Fruit fly (Drosophila melanogaster) whole organism, embryonic: Measurements from ENCODE around the gene CG34348.

ENCODE experiments used
- CG10209 ChIP-seq: fragments of 200-800 bp; sonication (Bioruptor generic); optimal IDR thresholded peaks from 3 replicates; lab custom pipeline; 2017; ENCODE audit warnings: missing biosample characterization, mild to moderate bottlenecking, missing genetic modification characterization, missing genetic modification reagents
- CG10565 ChIP-seq: fragments of 200-800 bp; sonication (Bioruptor generic); optimal IDR thresholded peaks from 3 replicates; lab custom pipeline; 2016; ENCODE audit warnings: missing biosample characterization, mild to moderate bottlenecking, missing genetic modification characterization
- CG11695 ChIP-seq: fragments of 200-800 bp; sonication (Bioruptor generic); IDR thresholded peaks from 3 replicates; pipeline ENCODE4 v1.3.6; 2022; ENCODE audit warnings: missing biosample characterization, missing genetic modification characterization
- CG14014 ChIP-seq: fragments of 200-800 bp; sonication (Bioruptor generic); IDR thresholded peaks from 2 replicates; pipeline ENCODE4 v1.3.6; 2022; ENCODE audit warnings: missing biosample characterization, missing genetic modification characterization
- CG15073 ChIP-seq: fragments of 200-800 bp; sonication (Bioruptor generic); optimal IDR thresholded peaks from 2 replicates; lab custom pipeline; 2016; ENCODE audit warnings: missing biosample characterization, missing genetic modification characterization
- CG15514 ChIP-seq: fragments of 200-800 bp; sonication (Bioruptor generic); optimal IDR thresholded peaks from 3 replicates; lab custom pipeline; 2017; ENCODE audit warnings: missing biosample characterization, missing genetic modification characterization, mild to moderate bottlenecking, moderate library complexity, missing genetic modification reagents
- CG15601 ChIP-seq: fragments of 200-800 bp; sonication (Bioruptor generic); optimal IDR thresholded peaks from 3 replicates; lab custom pipeline; 2019; ENCODE audit warnings: missing biosample characterization, mild to moderate bottlenecking, missing genetic modification characterization, moderate library complexity
- CG1602 ChIP-seq: fragments of 200-800 bp; sonication (Bioruptor generic); optimal IDR thresholded peaks from 3 replicates; lab custom pipeline; 2016; ENCODE audit warnings: missing biosample characterization, missing genetic modification characterization
- CG17328 ChIP-seq: fragments of 200-800 bp; sonication (Bioruptor generic); IDR thresholded peaks from 2 replicates; pipeline ENCODE4 v1.3.6; 2022; ENCODE audit warnings: missing biosample characterization, missing genetic modification characterization
- CG33213 ChIP-seq: fragments of 200-800 bp; sonication (Bioruptor generic); optimal IDR thresholded peaks from 3 replicates; lab custom pipeline; 2016; ENCODE audit warnings: missing biosample characterization, missing genetic modification characterization
- CG3726 ChIP-seq: fragments of 200-800 bp; sonication (Bioruptor generic); IDR thresholded peaks from 3 replicates; pipeline ENCODE4, ENCODE4 v1.3.6; 2022; ENCODE audit warnings: missing biosample characterization, missing genetic modification characterization
- CG3838 ChIP-seq: fragments of 200-800 bp; sonication (Bioruptor generic); optimal IDR thresholded peaks from 3 replicates; lab custom pipeline; 2016; ENCODE audit warnings: missing biosample characterization, missing genetic modification characterization
- CG4404 ChIP-seq: fragments of 200-800 bp; sonication (Bioruptor generic); IDR thresholded peaks from 2 replicates; pipeline ENCODE4 v1.3.6; 2022; ENCODE audit warnings: missing biosample characterization, missing genetic modification characterization
- CG4820 ChIP-seq: fragments of 200-800 bp; sonication (Bioruptor generic); optimal IDR thresholded peaks from 3 replicates; lab custom pipeline; 2016; ENCODE audit warnings: missing biosample characterization, missing genetic modification characterization
- CG6791 ChIP-seq: fragments of 200-800 bp; sonication (Bioruptor generic); IDR thresholded peaks from 3 replicates; pipeline ENCODE4 v1.3.6; 2022; ENCODE audit warnings: missing biosample characterization, missing genetic modification characterization; ENCODE audit not compliant: partially characterized antibody
- CG8388 ChIP-seq: fragments of 200-800 bp; sonication (Bioruptor generic); optimal IDR thresholded peaks from 2 replicates; lab custom pipeline; 2019; ENCODE audit warnings: missing biosample characterization, mild to moderate bottlenecking, missing genetic modification characterization, moderate library complexity
- CG8924 ChIP-seq: fragments of 200-800 bp; optimal IDR thresholded peaks from 3 replicates; lab custom pipeline; 2019; ENCODE audit warnings: missing biosample characterization, mild to moderate bottlenecking, missing genetic modification characterization, moderate library complexity
- CG9437 ChIP-seq: fragments of 200-800 bp; sonication (Bioruptor generic); optimal IDR thresholded peaks from 2 replicates; lab custom pipeline; 2018; ENCODE audit warnings: missing biosample characterization, mild to moderate bottlenecking, missing genetic modification characterization
- Dbx ChIP-seq: fragments of 200-800 bp; sonication (Bioruptor generic); IDR thresholded peaks from 3 replicates; pipeline ENCODE4 v1.3.6; 2022; ENCODE audit warnings: missing biosample characterization, missing genetic modification characterization
- Dip2 ChIP-seq: fragments of 200-800 bp; sonication (Bioruptor generic); IDR thresholded peaks from 2 replicates; pipeline ENCODE4 v1.3.6; 2022; ENCODE audit warnings: missing biosample characterization, missing genetic modification characterization
- Doc2 ChIP-seq: fragments of 200-800 bp; sonication (Bioruptor generic); IDR thresholded peaks from 2 replicates; pipeline ENCODE4 v1.3.6; 2022; ENCODE audit warnings: missing biosample characterization, missing genetic modification characterization
- Drgx ChIP-seq: fragments of 200-800 bp; sonication (Bioruptor generic); IDR thresholded peaks from 2 replicates; pipeline ENCODE4 v1.3.6; 2022; ENCODE audit warnings: missing biosample characterization, missing genetic modification characterization
- E2f1 ChIP-seq: fragments of 200-800 bp; sonication (Bioruptor generic); IDR thresholded peaks from 2 replicates; pipeline ENCODE4 v1.3.6; 2022; ENCODE audit warnings: missing biosample characterization, missing genetic modification characterization
- Elba2 ChIP-seq: fragments of 200-800 bp; sonication (Bioruptor generic); optimal IDR thresholded peaks from 3 replicates; lab custom pipeline; 2016; ENCODE audit warnings: missing biosample characterization, missing genetic modification characterization
- Gsc ChIP-seq: fragments of 200-800 bp; sonication (Bioruptor generic); IDR thresholded peaks from 2 replicates; pipeline ENCODE4 v1.3.6; 2022; ENCODE audit warnings: missing biosample characterization, missing genetic modification characterization
- Gug ChIP-seq: fragments of 200-800 bp; sonication (Bioruptor generic); IDR thresholded peaks from 4 replicates; pipeline ENCODE4 v1.3.6; 2022; ENCODE audit warnings: missing biosample characterization, missing genetic modification characterization
- HmgZ ChIP-seq: fragments of 200-800 bp; sonication (Bioruptor generic); optimal IDR thresholded peaks from 2 replicates; lab custom pipeline; 2018; ENCODE audit warnings: missing biosample characterization, mild to moderate bottlenecking, missing genetic modification characterization
- Hr39 ChIP-seq: fragments of >200 bp; optimal IDR thresholded peaks from 2 replicates; lab custom pipeline; 2017
- Oli ChIP-seq: fragments of 200-800 bp; sonication (Bioruptor generic); optimal IDR thresholded peaks from 2 replicates; lab custom pipeline; 2018; ENCODE audit warnings: missing biosample characterization, mild to moderate bottlenecking, missing genetic modification characterization, moderate library complexity
- Rx ChIP-seq: fragments of 200-800 bp; sonication (Bioruptor generic); IDR thresholded peaks from 2 replicates; pipeline ENCODE4 v1.3.6; 2022; ENCODE audit warnings: missing biosample characterization, missing genetic modification characterization
- Sox100B ChIP-seq: fragments of 200-800 bp; sonication (Bioruptor generic); optimal IDR thresholded peaks from 3 replicates; lab custom pipeline; 2018; ENCODE audit warnings: missing biosample characterization, mild to moderate bottlenecking, missing genetic modification characterization
- YL-1 ChIP-seq: fragments of 200-800 bp; sonication (Bioruptor generic); optimal IDR thresholded peaks from 3 replicates; lab custom pipeline; 2017; ENCODE audit warnings: missing biosample characterization, mild to moderate bottlenecking, missing genetic modification characterization
- cg ChIP-seq: fragments of 200-800 bp; sonication (Bioruptor generic); optimal IDR thresholded peaks from 3 replicates; lab custom pipeline; 2019; ENCODE audit warnings: missing biosample characterization, mild to moderate bottlenecking, missing genetic modification characterization, moderate library complexity
- chif ChIP-seq, 2 experiments: fragments of 200-800 bp; sonication (Bioruptor generic); optimal IDR thresholded peaks; 3 replicates each; lab custom pipeline; 2016; ENCODE audit warnings: missing biosample characterization in 2 of 2, missing genetic modification characterization in 2 of 2
- chinmo ChIP-seq: fragments of 200-800 bp; sonication (Bioruptor generic); IDR thresholded peaks from 4 replicates; pipeline ENCODE4 v1.3.6; 2022; ENCODE audit warnings: missing biosample characterization, missing genetic modification characterization; ENCODE audit not compliant: partially characterized antibody
- crc ChIP-seq: fragments of 200-800 bp; sonication (Bioruptor generic); optimal IDR thresholded peaks from 2 replicates; lab custom pipeline; 2016; ENCODE audit warnings: missing biosample characterization, missing genetic modification characterization
- da ChIP-seq: fragments of 200-800 bp; sonication (Bioruptor generic); optimal IDR thresholded peaks from 2 replicates; lab custom pipeline; 2016; ENCODE audit warnings: missing biosample characterization, missing genetic modification characterization
- dimm ChIP-seq: fragments of 200-800 bp; sonication (Bioruptor generic); IDR thresholded peaks from 2 replicates; pipeline ENCODE4 v1.3.6; 2022; ENCODE audit warnings: missing biosample characterization, missing genetic modification characterization
- disco-r ChIP-seq: fragments of 200-800 bp; sonication (Bioruptor generic); optimal IDR thresholded peaks from 2 replicates; lab custom pipeline; 2016; ENCODE audit warnings: missing biosample characterization, missing genetic modification characterization
- fd96Cb ChIP-seq: fragments of 200-800 bp; sonication (Bioruptor generic); optimal IDR thresholded peaks from 2 replicates; lab custom pipeline; 2018; ENCODE audit warnings: missing biosample characterization, mild to moderate bottlenecking, missing genetic modification characterization, moderate library complexity
- gce ChIP-seq: fragments of 200-800 bp; sonication (Bioruptor generic); IDR thresholded peaks from 3 replicates; pipeline ENCODE4 v1.3.6; 2022; ENCODE audit warnings: missing biosample characterization, missing genetic modification characterization
- lab ChIP-seq: fragments of 200-800 bp; sonication (Bioruptor generic); optimal IDR thresholded peaks from 3 replicates; lab custom pipeline; 2017; ENCODE audit warnings: missing biosample characterization, missing genetic modification characterization, mild to moderate bottlenecking, moderate library complexity, missing genetic modification reagents
- org-1 ChIP-seq: fragments of 200-800 bp; sonication (Bioruptor generic); optimal IDR thresholded peaks from 2 replicates; lab custom pipeline; 2017; ENCODE audit warnings: missing biosample characterization, missing genetic modification characterization
- pb ChIP-seq: fragments of 200-800 bp; sonication (Bioruptor generic); optimal IDR thresholded peaks from 3 replicates; lab custom pipeline; 2016; ENCODE audit warnings: missing biosample characterization, missing genetic modification characterization
- pfk ChIP-seq: fragments of 200-800 bp; sonication (Bioruptor generic); optimal IDR thresholded peaks from 2 replicates; lab custom pipeline; 2018; ENCODE audit warnings: missing biosample characterization, mild to moderate bottlenecking, missing genetic modification characterization, moderate library complexity
- phol ChIP-seq: fragments of 200-800 bp; sonication (Bioruptor generic); optimal IDR thresholded peaks from 3 replicates; lab custom pipeline; 2018; ENCODE audit warnings: missing biosample characterization, mild to moderate bottlenecking, missing genetic modification characterization, moderate library complexity
- sens ChIP-seq: fragments of 200-800 bp; sonication (Bioruptor generic); peaks from one replicate; lab custom pipeline; 2016; ENCODE audit warnings: missing biosample characterization, missing genetic modification characterization
- sna ChIP-seq: fragments of 200-800 bp; sonication (Bioruptor generic); IDR thresholded peaks from 2 replicates; pipeline ENCODE4 v1.3.6; 2022; ENCODE audit warnings: missing biosample characterization, missing genetic modification characterization; ENCODE audit not compliant: partially characterized antibody
- stwl ChIP-seq: fragments of 200-800 bp; sonication (Bioruptor generic); optimal IDR thresholded peaks from 3 replicates; lab custom pipeline; 2018; ENCODE audit warnings: missing biosample characterization, mild to moderate bottlenecking, missing genetic modification characterization, moderate library complexity
- tgo ChIP-seq: fragments of 200-800 bp; sonication (Bioruptor generic); IDR thresholded peaks from 3 replicates; pipeline ENCODE4 v1.3.6; 2022; ENCODE audit warnings: missing biosample characterization, missing genetic modification characterization
- tio ChIP-seq: fragments of 200-800 bp; sonication (Bioruptor generic); optimal IDR thresholded peaks from 2 replicates; lab custom pipeline; 2017; ENCODE audit warnings: missing biosample characterization, missing genetic modification characterization, inconsistent platforms
- wor ChIP-seq: fragments of 200-800 bp; sonication (Bioruptor generic); IDR thresholded peaks from 2 replicates; pipeline ENCODE4 v1.3.6; 2022; ENCODE audit warnings: missing biosample characterization, missing genetic modification characterization
- z ChIP-seq: fragments of 200-800 bp; sonication (Bioruptor generic); IDR thresholded peaks from 3 replicates; pipeline ENCODE4 v1.3.6; 2022; ENCODE audit warnings: missing biosample characterization, missing genetic modification characterization

The CG34348 gene

dm6 chrX:11359081-11359481, 19.4 kb downstream of the CG34348 start, which contains the start of gene Pa1 (continued):
- no peak for TF ChIP-seq CG10209 (GFP tag; lab: Kevin White, UChicago)
- TF ChIP-seq Gug (GFP tag; lab: Robert Waterston, UW) = no peak
- no peak for TF ChIP-seq CG33213 (GFP tag; lab: Kevin White, UChicago)
- no peak for TF ChIP-seq disco-r (GFP tag; lab: Kevin White, UChicago)
- peak; percentile 5 for TF ChIP-seq crc (GFP tag; lab: Kevin White, UChicago)
- no peak for TF ChIP-seq Dip2 (GFP tag; lab: Robert Waterston, UW)
- TF ChIP-seq CG4404 (GFP tag; lab: Robert Waterston, UW) = no peak
- TF ChIP-seq da (GFP tag; lab: Kevin White, UChicago) = no peak
- TF ChIP-seq sna (GFP tag; lab: Robert Waterston, UW) = peak; percentile 56; the same call in 1 of the 2 replicates
- no peak for TF ChIP-seq org-1 (GFP tag; lab: Kevin White, UChicago)
- TF ChIP-seq Oli = no peak
- TF ChIP-seq Sox100B (GFP tag; lab: Kevin White, UChicago) = no peak
- TF ChIP-seq CG17328 = no peak
- no peak for TF ChIP-seq cg (GFP tag; lab: Kevin White, UChicago)
- TF ChIP-seq dimm (GFP tag; lab: Robert Waterston, UW) = no peak
- TF ChIP-seq Hr39 (lab: Kevin White, UChicago) = no peak
- TF ChIP-seq Gsc (GFP tag; lab: Robert Waterston, UW) = no peak
- no peak for TF ChIP-seq CG10565
- TF ChIP-seq tio (GFP tag; lab: Kevin White, UChicago) = no peak
- no peak for TF ChIP-seq pfk
- no peak for TF ChIP-seq pb (GFP tag; lab: Kevin White, UChicago)
- no peak for TF ChIP-seq CG14014 (GFP tag; lab: Robert Waterston, UW)
- TF ChIP-seq chif (GFP tag; optimal IDR thresholded peaks at IDR 0.05; lab: Kevin White, UChicago) = no peak
- peak; percentile 92 for TF ChIP-seq CG15514 (GFP tag; lab: Kevin White, UChicago)
- no peak for TF ChIP-seq wor (GFP tag; lab: Robert Waterston, UW)
- TF ChIP-seq YL-1 (GFP tag; lab: Kevin White, UChicago) = peak; percentile 71
- no peak for TF ChIP-seq lab (GFP tag; lab: Kevin White, UChicago)
- TF ChIP-seq HmgZ (tag; lab: Kevin White, UChicago) = peak; percentile 37
- TF ChIP-seq fd96Cb (tag; lab: Kevin White, UChicago) = no peak
- TF ChIP-seq CG6791 = peak; percentile 74; the same call in 2 of the 3 replicates
- TF ChIP-seq Rx (GFP tag; lab: Robert Waterston, UW) = no peak
- no peak for TF ChIP-seq gce (GFP tag; lab: Robert Waterston, UW)
- TF ChIP-seq CG3726 (GFP tag; lab: Robert Waterston, UW) = no peak
- no peak for TF ChIP-seq CG3838 (GFP tag; lab: Kevin White, UChicago)
- no peak for TF ChIP-seq Doc2 (GFP tag; lab: Robert Waterston, UW)
- no peak for TF ChIP-seq CG1602 (GFP tag; lab: Kevin White, UChicago)
- TF ChIP-seq phol (tag; lab: Kevin White, UChicago) = peak; percentile 14
- no peak for TF ChIP-seq CG15073 (GFP tag; lab: Kevin White, UChicago)
- no peak for TF ChIP-seq Dbx (GFP tag; lab: Robert Waterston, UW)
- TF ChIP-seq stwl = peak; percentile 42
- TF ChIP-seq CG8924 = no peak
- TF ChIP-seq CG11695 (GFP tag; lab: Robert Waterston, UW) = no peak
- TF ChIP-seq Elba2 (GFP tag; lab: Kevin White, UChicago) = peak; percentile 22
- TF ChIP-seq CG9437 (GFP tag; lab: Kevin White, UChicago) = no peak
- TF ChIP-seq CG8388 = no peak
- peak; percentile 5 for TF ChIP-seq CG15601
- TF ChIP-seq tgo (GFP tag; lab: Robert Waterston, UW) = no peak
- TF ChIP-seq CG4820 (GFP tag; lab: Kevin White, UChicago) = no peak
- TF ChIP-seq z = no peak
- TF ChIP-seq Drgx (GFP tag; lab: Robert Waterston, UW) = no peak
- peak; percentile 52 for TF ChIP-seq sens (GFP tag; lab: Kevin White, UChicago)
- no peak for TF ChIP-seq E2f1
- TF ChIP-seq chinmo = no peak
